Fruit fly (Drosophila melanogaster): ENCODE data around the gene Cow.

dm6 chr3R:23048690-23049118, 63.8 kb downstream of the Cow start:
- no peak for TF ChIP-seq CG8478 (optimal IDR thresholded peaks at IDR 0.05)
- TF ChIP-seq CTCF (optimal IDR thresholded peaks at IDR 0.05): no peak
